Fruit fly (Drosophila melanogaster) whole organism, embryonic: Measurements from ENCODE around the gene CG46467.
A peak's percentile ranks its signal among the peaks of the same experiment; 100 is the strongest.

Experiments
- Abd-B ChIP-seq: fragments of 200-800 bp; sonication (Bioruptor generic); optimal IDR thresholded peaks from 2 replicates; lab custom pipeline; 2018; ENCODE audit warnings: missing biosample characterization, mild to moderate bottlenecking, missing genetic modification characterization, moderate library complexity
- Bgb ChIP-seq: fragments of 200-800 bp; sonication (Bioruptor generic); IDR thresholded peaks from 2 replicates; pipeline ENCODE4 v1.3.6; 2022; ENCODE audit warnings: missing biosample characterization, missing genetic modification characterization; ENCODE audit not compliant: partially characterized antibody
- CG10267 ChIP-seq: fragments of 200-800 bp; sonication (Bioruptor generic); optimal IDR thresholded peaks from 2 replicates; lab custom pipeline; 2018; ENCODE audit warnings: missing biosample characterization, mild to moderate bottlenecking, missing genetic modification characterization, moderate library complexity
- CG11456 ChIP-seq: fragments of 200-800 bp; sonication (Bioruptor generic); IDR thresholded peaks from 3 replicates; pipeline ENCODE4 v1.3.6; 2022; ENCODE audit warnings: missing biosample characterization, missing genetic modification characterization
- CG12155 ChIP-seq: fragments of 200-800 bp; sonication (Bioruptor generic); optimal IDR thresholded peaks from 3 replicates; lab custom pipeline; 2016; ENCODE audit warnings: missing biosample characterization, missing genetic modification characterization
- CG1233 ChIP-seq: fragments of 200-800 bp; sonication (Bioruptor generic); optimal IDR thresholded peaks from 4 replicates; lab custom pipeline; 2018; ENCODE audit warnings: missing biosample characterization, mild to moderate bottlenecking, missing genetic modification characterization
- CG12769 ChIP-seq: fragments of 200-800 bp; sonication (Bioruptor generic); optimal IDR thresholded peaks from 2 replicates; lab custom pipeline; 2019; ENCODE audit warnings: missing biosample characterization, mild to moderate bottlenecking, missing genetic modification characterization, moderate library complexity
- CG13894 ChIP-seq: fragments of 200-800 bp; sonication (Bioruptor generic); optimal IDR thresholded peaks from 3 replicates; lab custom pipeline; 2018; ENCODE audit warnings: missing biosample characterization, mild to moderate bottlenecking, missing genetic modification characterization, moderate library complexity
- CG15514 ChIP-seq: fragments of 200-800 bp; sonication (Bioruptor generic); optimal IDR thresholded peaks from 3 replicates; lab custom pipeline; 2017; ENCODE audit warnings: missing biosample characterization, missing genetic modification characterization, mild to moderate bottlenecking, moderate library complexity, missing genetic modification reagents
- CG1603 ChIP-seq: fragments of 200-800 bp; sonication (Bioruptor generic); optimal IDR thresholded peaks from 2 replicates; lab custom pipeline; 2019; ENCODE audit warnings: missing biosample characterization, mild to moderate bottlenecking, missing genetic modification characterization, moderate library complexity
- CG17328 ChIP-seq: fragments of 200-800 bp; sonication (Bioruptor generic); IDR thresholded peaks from 2 replicates; pipeline ENCODE4 v1.3.6; 2022; ENCODE audit warnings: missing biosample characterization, missing genetic modification characterization
- CG17829 ChIP-seq: fragments of 200-800 bp; optimal IDR thresholded peaks from 2 replicates; lab custom pipeline; 2019; ENCODE audit warnings: missing biosample characterization, mild to moderate bottlenecking, missing genetic modification characterization, moderate library complexity
- CG2116 ChIP-seq: fragments of 200-800 bp; sonication (Bioruptor generic); optimal IDR thresholded peaks from 3 replicates; lab custom pipeline; 2018; ENCODE audit warnings: missing biosample characterization, mild to moderate bottlenecking, missing genetic modification characterization
- CG2889 ChIP-seq: fragments of 200-800 bp; sonication (Bioruptor generic); IDR thresholded peaks from 3 replicates; pipeline ENCODE4 v1.3.6; 2022; ENCODE audit warnings: missing biosample characterization, missing genetic modification characterization
- CG30431 ChIP-seq: fragments of 200-800 bp; sonication (Bioruptor generic); optimal IDR thresholded peaks from 2 replicates; lab custom pipeline; 2017; ENCODE audit warnings: missing biosample characterization, missing genetic modification characterization
- CG3065 ChIP-seq: fragments of 200-800 bp; sonication (Bioruptor generic); optimal IDR thresholded peaks from 2 replicates; lab custom pipeline; 2016; ENCODE audit warnings: missing biosample characterization, missing genetic modification characterization
- CG34376 ChIP-seq: fragments of 200-800 bp; sonication (Bioruptor generic); optimal IDR thresholded peaks from 2 replicates; lab custom pipeline; 2018; ENCODE audit warnings: missing biosample characterization, mild to moderate bottlenecking, missing genetic modification characterization
- CG7271 ChIP-seq: fragments of 200-800 bp; sonication (Bioruptor generic); optimal IDR thresholded peaks from 2 replicates; lab custom pipeline; 2018; ENCODE audit warnings: missing biosample characterization, mild to moderate bottlenecking, missing genetic modification characterization, moderate library complexity
- CG7745 ChIP-seq: fragments of 200-800 bp; sonication (Bioruptor generic); optimal IDR thresholded peaks from 2 replicates; lab custom pipeline; 2018; ENCODE audit warnings: missing biosample characterization, mild to moderate bottlenecking, missing genetic modification characterization, moderate library complexity
- CG8281 ChIP-seq: fragments of 200-800 bp; sonication (Bioruptor generic); optimal IDR thresholded peaks from 2 replicates; lab custom pipeline; 2018; ENCODE audit warnings: missing biosample characterization, mild to moderate bottlenecking, missing genetic modification characterization, moderate library complexity
- CG8944 ChIP-seq: fragments of 200-800 bp; sonication (Bioruptor generic); optimal IDR thresholded peaks from 3 replicates; lab custom pipeline; 2016; ENCODE audit warnings: missing biosample characterization, missing genetic modification characterization
- CTCF ChIP-seq: fragments of 200-800 bp; sonication (Bioruptor generic); optimal IDR thresholded peaks from 2 replicates; lab custom pipeline; 2017; ENCODE audit warnings: missing biosample characterization, mild to moderate bottlenecking, missing genetic modification characterization, moderate library complexity
- Camta ChIP-seq: fragments of 200-800 bp; sonication (Bioruptor generic); optimal IDR thresholded peaks from 2 replicates; lab custom pipeline; 2016; ENCODE audit warnings: missing biosample characterization, missing genetic modification characterization
- Dll ChIP-seq: fragments of 200-800 bp; sonication (Bioruptor generic); IDR thresholded peaks from 4 replicates; pipeline ENCODE4 v1.3.6; 2022; ENCODE audit warnings: missing biosample characterization, missing genetic modification characterization; ENCODE audit not compliant: partially characterized antibody
- Hmr ChIP-seq: fragments of 200-800 bp; sonication (Bioruptor generic); optimal IDR thresholded peaks from 3 replicates; lab custom pipeline; 2017; ENCODE audit warnings: mild to moderate bottlenecking, missing biosample characterization, missing genetic modification reagents, missing genetic modification characterization
- Mrtf ChIP-seq: fragments of 200-800 bp; sonication (Bioruptor generic); IDR thresholded peaks from 3 replicates; pipeline ENCODE4 v1.3.6; 2022; ENCODE audit warnings: missing biosample characterization, missing genetic modification characterization
- NC2α ChIP-seq: fragments of 200-800 bp; sonication (Bioruptor generic); optimal IDR thresholded peaks from 2 replicates; lab custom pipeline; 2016; ENCODE audit warnings: missing biosample characterization, missing genetic modification characterization
- Opbp ChIP-seq: fragments of 200-800 bp; sonication (Bioruptor generic); IDR thresholded peaks from 3 replicates; pipeline ENCODE4 v1.3.6; 2022; ENCODE audit warnings: missing biosample characterization, missing genetic modification characterization; ENCODE audit not compliant: partially characterized antibody
- Pdp1 ChIP-seq, 2 experiments: fragments of 200-800 bp; sonication (Bioruptor generic); optimal IDR thresholded peaks; 3 replicates each; lab custom pipeline; 2016; ENCODE audit warnings: missing biosample characterization in 2 of 2, missing genetic modification characterization in 2 of 2, mild to moderate bottlenecking in 1 of 2, moderate library complexity in 1 of 2
- Sox100B ChIP-seq: fragments of 200-800 bp; sonication (Bioruptor generic); optimal IDR thresholded peaks from 3 replicates; lab custom pipeline; 2018; ENCODE audit warnings: missing biosample characterization, mild to moderate bottlenecking, missing genetic modification characterization
- Sry-δ ChIP-seq: fragments of 200-800 bp; sonication (Bioruptor generic); optimal IDR thresholded peaks from 2 replicates; lab custom pipeline; 2016; ENCODE audit warnings: missing biosample characterization, missing genetic modification characterization
- TFAM ChIP-seq: fragments of 200-800 bp; sonication (Bioruptor generic); optimal IDR thresholded peaks from 2 replicates; lab custom pipeline; 2017; ENCODE audit warnings: missing biosample characterization, missing genetic modification characterization, inconsistent platforms
- Tbp ChIP-seq: fragments of >200 bp; optimal IDR thresholded peaks from 2 replicates; lab custom pipeline; 2018; ENCODE audit warnings: missing biosample characterization, missing genetic modification characterization
- abd-A ChIP-seq: fragments of 200-800 bp; sonication (Bioruptor generic); optimal IDR thresholded peaks from 3 replicates; lab custom pipeline; 2019; ENCODE audit warnings: missing biosample characterization, mild to moderate bottlenecking, missing genetic modification characterization, moderate library complexity
- amos ChIP-seq: fragments of 200-800 bp; sonication (Bioruptor generic); IDR thresholded peaks from 2 replicates; pipeline ENCODE4 v1.3.6; 2022; ENCODE audit warnings: missing biosample characterization, missing genetic modification characterization; ENCODE audit not compliant: partially characterized antibody
- ci ChIP-seq: fragments of 200-800 bp; sonication (Bioruptor generic); IDR thresholded peaks from 3 replicates; pipeline ENCODE4 v1.3.6; 2022; ENCODE audit warnings: missing biosample characterization, missing genetic modification characterization
- disco-r ChIP-seq: fragments of 200-800 bp; sonication (Bioruptor generic); optimal IDR thresholded peaks from 2 replicates; lab custom pipeline; 2016; ENCODE audit warnings: missing biosample characterization, missing genetic modification characterization
- hb ChIP-seq: fragments of 200-800 bp; sonication (Bioruptor generic); IDR thresholded peaks from 3 replicates; pipeline ENCODE4 v1.3.6; 2022; ENCODE audit warnings: missing biosample characterization, missing genetic modification characterization; ENCODE audit not compliant: partially characterized antibody
- hkb ChIP-seq, 2 experiments: fragments of 200-800 bp in 1 of 2; fragments of >200 bp in 1 of 2; sonication (Bioruptor generic) in 1 of 2; IDR thresholded peaks in 1 of 2; optimal IDR thresholded peaks in 1 of 2; 2 replicates each; pipeline versions ENCODE4 v1.3.6 to Lab custom; 2017 to 2022; ENCODE audit warnings: missing biosample characterization in 1 of 2, missing genetic modification characterization in 1 of 2
- insv ChIP-seq, 2 experiments: fragments of 200-800 bp; sonication (Bioruptor generic); optimal IDR thresholded peaks; 3 replicates each; lab custom pipeline; 2016 to 2018; ENCODE audit warnings: missing biosample characterization in 2 of 2, missing genetic modification characterization in 2 of 2
- nom ChIP-seq: fragments of 200-800 bp; sonication (Bioruptor generic); optimal IDR thresholded peaks from 2 replicates; lab custom pipeline; 2017; ENCODE audit warnings: missing biosample characterization, missing genetic modification characterization, mild to moderate bottlenecking, moderate library complexity, missing genetic modification reagents
- prd ChIP-seq, 3 experiments: fragments of >200 bp in 2 of 3; fragments of 200-800 bp in 1 of 3; sonication (Bioruptor generic) in 1 of 3; optimal IDR thresholded peaks in 2 of 3; IDR thresholded peaks in 1 of 3; 2 replicates in 2 of 3; 3 replicates in 1 of 3; pipeline versions ENCODE4 v1.3.6 to Lab custom; 2017 to 2022; ENCODE audit warnings: missing biosample characterization in 1 of 3, missing genetic modification characterization in 1 of 3
- pros ChIP-seq: fragments of 200-800 bp; sonication (Bioruptor generic); optimal IDR thresholded peaks from 3 replicates; lab custom pipeline; 2019; ENCODE audit warnings: missing biosample characterization, mild to moderate bottlenecking, missing genetic modification characterization, moderate library complexity
- slp2 ChIP-seq: fragments of 200-800 bp; sonication (Bioruptor generic); optimal IDR thresholded peaks from 2 replicates; lab custom pipeline; 2016; ENCODE audit warnings: missing biosample characterization, missing genetic modification characterization
- stwl ChIP-seq: fragments of 200-800 bp; sonication (Bioruptor generic); optimal IDR thresholded peaks from 3 replicates; lab custom pipeline; 2018; ENCODE audit warnings: missing biosample characterization, mild to moderate bottlenecking, missing genetic modification characterization, moderate library complexity
- toy ChIP-seq: fragments of 200-800 bp; sonication (Bioruptor generic); IDR thresholded peaks from 2 replicates; pipeline ENCODE4 v1.3.6; 2022; ENCODE audit warnings: missing biosample characterization, missing genetic modification characterization

Gene CG46467

DNA sequence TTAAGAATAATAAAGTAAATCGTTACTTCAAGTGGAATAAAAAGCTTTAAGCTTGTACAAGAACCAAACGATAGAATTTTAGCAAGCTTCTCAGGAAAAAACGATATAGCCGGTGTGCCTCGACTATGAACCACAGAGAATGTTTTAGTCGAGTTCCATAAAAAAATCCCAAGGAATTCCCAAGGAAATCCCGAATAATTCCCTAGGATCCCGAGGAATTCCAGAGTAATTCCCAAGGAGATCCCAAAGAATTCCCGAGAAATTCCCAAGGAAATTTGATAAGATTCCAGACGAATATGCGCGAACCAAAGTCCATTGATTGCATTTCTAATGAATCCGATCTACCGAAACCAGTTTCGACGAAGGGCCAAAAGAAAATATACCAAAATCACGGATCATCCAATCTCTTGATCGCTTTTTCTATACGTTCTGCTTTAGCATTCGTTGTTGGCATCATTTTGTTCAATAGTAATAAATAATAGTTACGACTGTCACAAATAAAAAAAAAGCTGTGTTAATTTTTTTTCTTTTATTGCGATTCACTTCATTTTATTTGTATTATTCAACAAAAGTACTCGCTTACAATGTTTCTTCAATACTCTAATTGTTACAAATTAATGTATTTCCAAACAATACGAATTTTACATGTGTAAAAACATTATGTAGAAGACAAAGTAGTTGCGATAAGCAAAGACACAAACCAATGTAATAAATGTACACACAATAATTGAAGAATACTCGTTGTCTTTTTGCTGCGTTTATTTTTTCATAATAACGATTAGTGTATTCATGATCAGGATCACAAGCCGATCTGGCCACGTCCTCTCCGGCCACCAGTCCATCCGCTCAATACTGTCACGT, 5.7 kb upstream of the CG46467 start (continued):
- peak; percentile 21; the same call in 1 of the 3 replicates for TF ChIP-seq ci (GFP tag; lab: Robert Waterston, UW)
- no peak for TF ChIP-seq prd (optimal IDR thresholded peaks at IDR 0.05; lab: Kevin White, UChicago)
- no peak for TF ChIP-seq prd (GFP tag; IDR thresholded peaks at IDR 0.05; lab: Robert Waterston, UW)
- TF ChIP-seq Pdp1 (GFP tag; optimal IDR thresholded peaks at IDR 0.05; lab: Kevin White, UChicago), result peak in 1 of 2 experiments; percentile 35
- TF ChIP-seq CG11456 (GFP tag; lab: Robert Waterston, UW), result no peak
- TF ChIP-seq CG17829 (tag; lab: Kevin White, UChicago), result peak; percentile 14
- TF ChIP-seq Sox100B (GFP tag; lab: Kevin White, UChicago), result no peak
- no peak for TF ChIP-seq Mrtf (GFP tag; lab: Robert Waterston, UW)
- no peak for TF ChIP-seq toy (GFP tag; lab: Robert Waterston, UW)
- peak in 1 of 2 experiments; percentile 35 for TF ChIP-seq insv (GFP tag; optimal IDR thresholded peaks at IDR 0.05; lab: Kevin White, UChicago)
- no peak for TF ChIP-seq disco-r (GFP tag; lab: Kevin White, UChicago)
- no peak for TF ChIP-seq slp2 (GFP tag; lab: Kevin White, UChicago)
- TF ChIP-seq CG3065, result no peak
- peak; percentile 99 for TF ChIP-seq CG12155 (GFP tag; lab: Kevin White, UChicago)
- TF ChIP-seq Opbp (GFP tag; lab: Robert Waterston, UW), result 0 out of 3 replicates have a peak, but pooled peaks have one; percentile 2
- no peak for TF ChIP-seq TFAM (GFP tag; lab: Kevin White, UChicago)
- TF ChIP-seq CG34376, result no peak
- TF ChIP-seq hb (GFP tag; lab: Robert Waterston, UW), result no peak
- TF ChIP-seq Bgb (GFP tag; lab: Robert Waterston, UW), result peak; percentile 68
- peak; percentile 10 for TF ChIP-seq Hmr (GFP tag; lab: Kevin White, UChicago)
- TF ChIP-seq Sry-δ, result peak; percentile 0
- peak; percentile 36 for TF ChIP-seq CG7271
- 0 out of 2 replicates have a peak, but pooled peaks have one; percentile 9 for TF ChIP-seq CG17328
- TF ChIP-seq CG1603 (tag; lab: Kevin White, UChicago), result peak; percentile 49
- TF ChIP-seq CG2889 (GFP tag; lab: Robert Waterston, UW), result no peak
- 0 out of 2 replicates have a peak, but pooled peaks have one; percentile 48 for TF ChIP-seq amos (GFP tag; lab: Robert Waterston, UW)
- peak; percentile 32 for TF ChIP-seq CG10267
- TF ChIP-seq nom (GFP tag; lab: Kevin White, UChicago), result peak; percentile 14
- TF ChIP-seq CG8944 (GFP tag; lab: Kevin White, UChicago), result no peak
- TF ChIP-seq Tbp (GFP tag; lab: Kevin White, UChicago), result peak; percentile 16
- TF ChIP-seq CTCF (GFP tag; lab: Kevin White, UChicago), result peak; percentile 83
- 0 out of 4 replicates have a peak, but pooled peaks have one; percentile 1 for TF ChIP-seq Dll (GFP tag; lab: Robert Waterston, UW)
- no peak for TF ChIP-seq CG1233 (GFP tag; lab: Kevin White, UChicago)
- TF ChIP-seq CG15514 (GFP tag; lab: Kevin White, UChicago), result peak; percentile 27
- TF ChIP-seq CG2116 (GFP tag; lab: Kevin White, UChicago), result no peak
- peak; percentile 56 for TF ChIP-seq abd-A
- TF ChIP-seq hkb (optimal IDR thresholded peaks at IDR 0.05; lab: Kevin White, UChicago), result peak; percentile 27
- no peak for TF ChIP-seq hkb (GFP tag; IDR thresholded peaks at IDR 0.05; lab: Robert Waterston, UW)
- TF ChIP-seq CG12769, result peak; percentile 97
- TF ChIP-seq Abd-B, result peak; percentile 12
- TF ChIP-seq CG8281 (tag; lab: Kevin White, UChicago), result peak; percentile 67
- TF ChIP-seq CG30431 (GFP tag; lab: Kevin White, UChicago), result no peak
- no peak for TF ChIP-seq Camta (GFP tag; lab: Kevin White, UChicago)
- TF ChIP-seq CG13894, result peak; percentile 0
- TF ChIP-seq CG7745 (tag; lab: Kevin White, UChicago), result peak; percentile 25
- TF ChIP-seq pros, result peak; percentile 71
- no peak for TF ChIP-seq NC2α
- peak; percentile 83 for TF ChIP-seq stwl (tag; lab: Kevin White, UChicago)
